Worm (Caenorhabditis elegans) whole organism, L4/young adult: ENCODE data around the gene mdt-10.

Experiments
- W03F9.2 ChIP-seq: fragments of 150-350 bp; optimal IDR thresholded peaks from 2 replicates; lab custom pipeline; 2014; ENCODE audit warnings: missing biosample characterization, missing genetic modification characterization
- dao-5 ChIP-seq: sonication (generic microtip); optimal IDR thresholded peaks from 2 replicates; lab custom pipeline; 2016; ENCODE audit warnings: missing genotype, missing genetic modification characterization, moderate library complexity, missing compliant biosample characterization
- him-1 ChIP-seq: sonication (generic microtip); optimal IDR thresholded peaks from 2 replicates; lab custom pipeline; 2016; ENCODE audit warnings: missing genotype, missing genetic modification reagents, missing genetic modification characterization, missing compliant biosample characterization

Gene mdt-10

ce11 chrII:7819359-7819758, 35.5 kb downstream of the mdt-10 start:
- TF ChIP-seq W03F9.2 (tag; lab: Kevin White, UChicago) (no peak), him-1 (no peak), dao-5 (tag; lab: Kevin White, UChicago) (no peak)

ce11 chrII:7817580-7817979, 37.3 kb downstream of the mdt-10 start:
- TF ChIP-seq him-1 (no peak), W03F9.2 (tag; lab: Kevin White, UChicago) (no peak), dao-5 (tag; lab: Kevin White, UChicago) (no peak)

DNA sequence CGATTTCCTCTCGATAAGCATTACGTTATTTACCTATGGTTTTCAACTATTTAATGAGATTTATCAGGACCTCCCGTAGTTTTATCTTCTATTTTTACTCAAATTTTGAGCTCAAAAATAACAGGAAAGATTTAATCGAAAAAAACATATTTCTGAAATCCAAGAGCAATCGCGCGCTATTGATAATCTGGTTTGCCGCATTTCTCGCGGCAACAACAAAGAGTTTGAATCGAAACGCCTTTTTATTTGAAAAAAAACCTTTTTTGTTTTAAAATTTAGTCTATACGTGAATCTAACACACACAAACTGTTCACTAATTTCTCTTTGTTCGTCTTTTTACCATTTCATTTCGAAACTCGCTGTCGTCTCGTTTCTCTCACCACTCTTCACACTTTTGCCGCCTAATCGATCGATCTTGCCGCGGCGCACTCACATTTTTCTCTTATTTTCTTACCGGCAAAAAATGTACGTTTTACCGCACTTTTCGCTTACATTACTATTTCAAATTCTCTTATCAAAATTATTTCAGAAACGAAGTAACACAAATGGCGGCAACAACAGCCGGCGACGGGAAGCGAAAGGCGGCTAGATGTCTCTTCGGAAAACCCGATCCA, 38.6 kb downstream of the mdt-10 start, which contains the start of gene cki-2:
Gene cki-2, plus strand, starts transcription at position 337 of the 614 bp plus-strand sequence.
- TF ChIP-seq W03F9.2 (tag; lab: Kevin White, UChicago) (no peak), dao-5 (tag; lab: Kevin White, UChicago) (no peak), him-1 (no peak)

DNA sequence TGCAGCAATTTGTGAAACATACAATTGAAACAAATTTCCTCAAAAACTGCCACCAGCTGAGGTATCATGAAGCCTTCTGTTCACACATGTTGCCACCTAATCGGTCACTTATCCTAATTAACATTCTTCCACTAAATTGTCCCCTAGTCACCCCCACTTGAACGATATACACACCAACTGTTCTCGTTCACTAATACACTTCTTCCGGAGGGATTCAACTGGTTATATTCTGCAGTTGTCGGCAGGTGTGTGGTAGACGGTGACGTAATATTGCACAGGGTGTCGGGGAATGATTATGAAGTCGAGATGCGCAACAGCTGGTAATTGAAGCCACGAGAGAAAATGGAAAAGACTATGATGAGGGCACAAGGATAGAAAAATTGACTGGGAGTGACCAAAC, 39.4 kb downstream of the mdt-10 start:
- no peak for TF ChIP-seq W03F9.2 (tag; lab: Kevin White, UChicago)
- TF ChIP-seq dao-5 (tag; lab: Kevin White, UChicago), result no peak
- TF ChIP-seq him-1, result no peak

ce11 chrII:7814915-7815314, 39.9 kb downstream of the mdt-10 start:
- no peak for TF ChIP-seq W03F9.2 (tag; lab: Kevin White, UChicago)
- no peak for TF ChIP-seq him-1
- no peak for TF ChIP-seq dao-5 (tag; lab: Kevin White, UChicago)

DNA sequence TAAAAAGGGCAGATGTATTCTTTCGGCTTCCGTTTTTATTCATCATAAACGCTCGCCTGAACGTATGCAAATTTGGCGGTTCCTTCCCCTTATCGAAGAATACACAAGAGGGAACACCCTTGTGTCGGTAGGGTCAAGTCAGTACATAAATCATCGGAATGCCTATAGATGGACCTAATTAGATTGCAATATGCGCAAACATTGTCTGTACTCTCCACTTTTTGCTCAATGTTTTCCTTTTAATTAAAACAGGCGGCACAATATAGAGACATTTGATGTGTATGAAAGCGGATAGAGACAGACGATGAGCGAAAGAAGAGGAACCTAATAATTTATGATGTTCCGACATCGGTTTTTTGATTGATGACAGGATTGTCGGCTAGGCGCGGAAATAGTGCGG, 40.6 kb downstream of the mdt-10 start:
- no peak for TF ChIP-seq dao-5 (tag; lab: Kevin White, UChicago)

ce11 chrII:7813645-7814044, 41.2 kb downstream of the mdt-10 start:
- TF ChIP-seq him-1 (no peak), W03F9.2 (tag; lab: Kevin White, UChicago) (no peak), dao-5 (tag; lab: Kevin White, UChicago) (no peak)

DNA sequence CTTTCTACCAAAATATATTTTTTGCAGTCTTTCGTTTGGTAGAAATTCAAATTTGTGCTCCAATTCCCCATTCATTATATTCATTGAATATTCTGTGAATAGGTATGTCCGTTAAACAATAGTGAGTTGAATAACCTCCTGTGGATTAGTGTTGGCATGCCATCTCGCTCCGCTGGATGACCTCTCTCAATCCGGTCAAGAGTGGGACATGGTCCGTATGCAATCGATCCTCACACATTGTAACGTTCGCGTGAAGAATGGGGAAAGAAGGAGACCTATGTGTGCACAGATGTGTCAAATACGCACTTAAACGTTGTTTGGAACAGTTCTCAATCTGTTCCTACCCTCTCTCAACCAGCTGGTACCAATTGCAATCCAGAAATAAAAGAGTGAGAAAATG, 41.6 kb downstream of the mdt-10 start:
- TF ChIP-seq him-1, result no peak
- no peak for TF ChIP-seq W03F9.2 (tag; lab: Kevin White, UChicago)
- no peak for TF ChIP-seq dao-5 (tag; lab: Kevin White, UChicago)

ce11 chrII:7812332-7812731, 42.5 kb downstream of the mdt-10 start:
- TF ChIP-seq W03F9.2 (tag; lab: Kevin White, UChicago) (no peak), dao-5 (tag; lab: Kevin White, UChicago) (no peak), him-1 (no peak)

ce11 chrII:7810869-7811543, 43.8 kb downstream of the mdt-10 start, which contains the start of gene cki-1:
Gene cki-1 (plus strand): TSS chrII:7811240.
- TF ChIP-seq W03F9.2 (tag; lab: Kevin White, UChicago) (no peak), dao-5 (tag; lab: Kevin White, UChicago) (no peak), him-1 (no peak)

ce11 chrII:7810162-7810868, 44.5 kb downstream of the mdt-10 start:
- TF ChIP-seq dao-5 (tag; lab: Kevin White, UChicago) (no peak), W03F9.2 (tag; lab: Kevin White, UChicago) (no peak), him-1 (no peak)

DNA sequence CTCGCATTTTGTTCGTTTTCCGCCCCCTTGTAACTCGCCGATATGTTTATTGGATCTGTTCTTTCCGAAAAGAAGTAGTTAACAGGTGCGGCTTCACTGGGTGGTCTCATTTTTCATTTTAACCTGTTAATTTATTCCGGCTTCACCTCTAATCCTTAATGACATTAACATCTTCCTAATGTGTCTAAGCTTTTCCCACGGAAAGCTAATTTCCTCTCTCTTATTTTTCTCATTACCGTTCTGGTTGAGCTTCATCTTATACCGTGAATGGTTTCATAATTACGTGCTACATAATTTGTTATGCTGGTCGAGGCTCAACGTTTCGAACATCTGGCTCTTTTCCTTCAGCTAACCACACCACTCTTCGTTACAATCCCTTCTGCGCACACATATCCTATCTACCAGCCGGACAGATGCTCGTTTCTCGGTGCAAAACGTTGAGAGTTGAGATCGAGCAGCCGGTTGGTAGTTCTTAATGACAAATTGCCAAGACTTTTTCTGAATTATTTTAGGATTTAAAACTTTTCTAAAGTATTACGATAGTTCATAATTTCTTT, 45.4 kb downstream of the mdt-10 start:
- TF ChIP-seq W03F9.2 (tag; lab: Kevin White, UChicago) (no peak), dao-5 (tag; lab: Kevin White, UChicago) (no peak), him-1 (no peak)

DNA sequence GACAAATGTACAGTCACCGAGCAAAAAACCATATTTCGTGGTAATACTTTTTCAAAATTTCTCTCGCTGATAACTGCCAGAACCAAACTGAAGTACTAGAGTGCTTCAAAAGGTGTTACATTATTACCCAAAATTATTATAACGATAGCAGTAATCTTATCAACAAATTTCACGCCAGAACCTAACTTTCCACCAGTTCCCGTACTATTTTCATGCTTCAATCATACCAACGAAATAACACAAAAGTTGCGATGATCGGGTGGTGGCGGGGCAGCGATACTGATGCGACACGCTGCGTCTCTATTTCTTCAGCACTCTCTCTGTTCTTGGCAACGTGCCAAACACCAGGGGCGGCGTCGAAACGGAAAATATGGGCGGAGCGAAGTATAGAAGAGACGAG, 45.9 kb downstream of the mdt-10 start:
- TF ChIP-seq him-1, result no peak
- no peak for TF ChIP-seq dao-5 (tag; lab: Kevin White, UChicago)
- no peak for TF ChIP-seq W03F9.2 (tag; lab: Kevin White, UChicago)

- TF ChIP-seq dao-5 (tag; lab: Kevin White, UChicago), result no peak
Observed at ce11 chrII:7808153-7808552, 46.7 kb downstream of the mdt-10 start.
